Worm (Caenorhabditis elegans): ENCODE data around the gene F42C5.4.

DNA sequence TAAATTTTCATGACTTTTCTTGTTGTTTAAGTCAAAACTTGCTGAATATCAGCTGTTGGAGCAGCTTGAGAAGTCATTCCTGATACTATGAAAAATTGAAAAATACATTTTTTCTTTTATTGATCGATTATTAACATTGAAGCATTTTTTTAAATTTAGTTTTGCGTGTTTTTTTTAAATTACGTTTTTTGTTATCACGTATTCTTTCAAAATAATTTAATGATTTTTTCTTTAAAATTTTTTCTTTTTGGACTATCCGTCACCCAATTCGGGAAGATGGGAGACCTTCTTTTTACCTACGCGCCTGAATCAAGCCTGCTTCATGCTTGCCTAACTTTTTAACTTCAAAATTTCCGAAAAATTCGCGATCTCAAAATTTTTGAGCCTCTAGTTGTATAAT, 2.2 kb upstream of the F42C5.4 start, which contains the start of gene F42C5.5:
- TF ChIP-seq ztf-11 (tag; optimal IDR thresholded peaks at IDR 0.05), result no peak
- TF ChIP-seq skn-1 (tag; optimal IDR thresholded peaks at IDR 0.05), result no peak
- TF ChIP-seq ama-1 (optimal IDR thresholded peaks at IDR 0.05), result no peak
- TF ChIP-seq nhr-237 (tag; optimal IDR thresholded peaks at IDR 0.05), result no peak
